Fruit fly (Drosophila melanogaster): ENCODE results near the gene elgi.

The elgi gene

DNA sequence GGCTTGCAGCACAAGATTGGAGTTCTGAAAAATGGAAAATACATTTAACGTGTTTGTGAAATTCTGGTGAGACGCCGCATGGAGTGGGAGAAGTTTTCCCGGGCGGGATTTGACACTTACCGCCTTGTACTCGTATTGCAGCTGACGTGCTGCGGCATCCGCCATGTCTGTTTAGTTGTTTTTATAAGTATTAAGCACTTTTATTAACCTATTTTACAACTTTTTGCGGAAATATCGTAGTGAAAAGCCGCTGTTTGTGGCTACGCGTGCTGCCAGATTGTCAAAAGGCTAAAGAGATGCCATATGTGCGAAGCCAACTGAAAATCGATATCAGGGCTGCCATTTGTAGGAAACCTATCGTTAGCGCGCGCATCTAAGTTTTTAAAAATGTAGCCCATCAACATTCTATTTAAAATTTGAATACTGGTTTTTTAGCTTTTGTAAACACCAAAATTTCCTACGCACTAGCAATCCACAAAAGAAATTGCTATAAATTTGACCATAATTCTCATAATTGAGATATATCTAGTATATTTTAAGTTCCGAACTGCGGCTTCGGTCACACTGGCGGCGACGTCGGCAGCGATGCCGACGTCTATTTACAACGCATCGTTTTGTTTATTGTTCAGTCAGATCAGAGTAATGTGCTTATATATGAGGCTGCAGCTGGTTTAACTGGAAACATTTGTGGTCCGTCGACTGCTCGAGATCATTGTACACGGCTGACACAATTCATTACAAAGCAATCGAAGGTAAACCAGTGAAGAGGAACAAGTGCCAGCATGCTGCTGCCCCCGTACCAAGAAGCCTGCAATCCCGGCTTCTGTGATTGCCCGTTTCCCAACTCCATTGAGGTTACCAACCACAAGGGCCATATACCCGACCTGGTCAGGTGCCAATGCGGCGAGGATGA lies 11.5 kb downstream of the elgi start, which contains the start of the genes Brr2 and CG10516:
Gene Brr2 (minus strand): TSS at position 285 of the 913 bp plus-strand sequence.
Gene CG10516 (plus strand): TSS at position 617 of the 913 bp plus-strand sequence.
- TF ChIP-seq CG15336 (GFP tag; IDR thresholded peaks at IDR 0.05), result no peak
- TF ChIP-seq dsx (GFP tag; optimal IDR thresholded peaks at IDR 0.05; ENCODE audit: poor library complexity, severe bottlenecking), result no peak
- TF ChIP-seq CG8632 (GFP tag; optimal IDR thresholded peaks at IDR 0.05), result no peak
- peak; percentile 29 for TF ChIP-seq CG3032 (tag; optimal IDR thresholded peaks at IDR 0.05)
- no peak for TF ChIP-seq CG6163 (GFP tag; IDR thresholded peaks at IDR 0.05)
- TF ChIP-seq CG11902 (GFP tag; optimal IDR thresholded peaks at IDR 0.05), result no peak
- TF ChIP-seq Ets21C (GFP tag; optimal IDR thresholded peaks at IDR 0.05), result no peak
- TF ChIP-seq eg (GFP tag; IDR thresholded peaks at IDR 0.05), result no peak
- TF ChIP-seq cyc (GFP tag; optimal IDR thresholded peaks at IDR 0.05), result no peak
- no peak for TF ChIP-seq Eip78C (GFP tag)
- TF ChIP-seq vri (GFP tag; optimal IDR thresholded peaks at IDR 0.05), result no peak
- TF ChIP-seq Gug (GFP tag; IDR thresholded peaks at IDR 0.05), result no peak
- TF ChIP-seq lz (GFP tag; optimal IDR thresholded peaks at IDR 0.05), result no peak
- TF ChIP-seq CG6792 (GFP tag; optimal IDR thresholded peaks at IDR 0.05), result no peak
- TF ChIP-seq achi (GFP tag; optimal IDR thresholded peaks at IDR 0.05), result no peak
- no peak for TF ChIP-seq net (GFP tag; optimal IDR thresholded peaks at IDR 0.05)
- no peak for TF ChIP-seq CG34406 (GFP tag; optimal IDR thresholded peaks at IDR 0.05)
- TF ChIP-seq CG6854 (GFP tag; optimal IDR thresholded peaks at IDR 0.05), result no peak
- TF ChIP-seq Sox102F (GFP tag; optimal IDR thresholded peaks at IDR 0.05), result no peak
- TF ChIP-seq pdm3 (GFP tag; optimal IDR thresholded peaks at IDR 0.05), result no peak
- peak in 1 of 2 experiments; percentile 37 for TF ChIP-seq ss (GFP tag; optimal IDR thresholded peaks at IDR 0.05)
- no peak for TF ChIP-seq CG32006 (GFP tag; optimal IDR thresholded peaks at IDR 0.05)
- TF ChIP-seq Sox14 (GFP tag; optimal IDR thresholded peaks at IDR 0.05), result peak; percentile 54
- no peak for TF ChIP-seq CG6808 (GFP tag; optimal IDR thresholded peaks at IDR 0.05)
- no peak for TF ChIP-seq CG10631 (GFP tag; optimal IDR thresholded peaks at IDR 0.05)
- TF ChIP-seq esn (GFP tag; optimal IDR thresholded peaks at IDR 0.05), result peak; percentile 33
- no peak for TF ChIP-seq Eip93F (GFP tag; optimal IDR thresholded peaks at IDR 0.05)
- no peak for TF ChIP-seq Hr39 (GFP tag; optimal IDR thresholded peaks at IDR 0.05)
- TF ChIP-seq Blimp-1 (GFP tag; optimal IDR thresholded peaks at IDR 0.05), result no peak
- TF ChIP-seq CG11294 (GFP tag; IDR thresholded peaks at IDR 0.05), result no peak
- peak; percentile 31 for TF ChIP-seq CG31627 (GFP tag; optimal IDR thresholded peaks at IDR 0.05)
- no peak for TF ChIP-seq CG9139 (GFP tag; optimal IDR thresholded peaks at IDR 0.05)
- TF ChIP-seq svp (GFP tag), result no peak
- no peak for TF ChIP-seq Hr38 (GFP tag; optimal IDR thresholded peaks at IDR 0.05)
- TF ChIP-seq CG3919 (GFP tag; optimal IDR thresholded peaks at IDR 0.05), result no peak
- TF ChIP-seq CG16779 (tag; optimal IDR thresholded peaks at IDR 0.05), result no peak
- peak; percentile 98 for TF ChIP-seq fkh (GFP tag; optimal IDR thresholded peaks at IDR 0.05)
- no peak for TF ChIP-seq CG1621 (tag; optimal IDR thresholded peaks at IDR 0.05)
- TF ChIP-seq CG8319 (GFP tag; optimal IDR thresholded peaks at IDR 0.05), result peak; percentile 28
- TF ChIP-seq Eip75B (GFP tag; optimal IDR thresholded peaks at IDR 0.05), result no peak

DNA sequence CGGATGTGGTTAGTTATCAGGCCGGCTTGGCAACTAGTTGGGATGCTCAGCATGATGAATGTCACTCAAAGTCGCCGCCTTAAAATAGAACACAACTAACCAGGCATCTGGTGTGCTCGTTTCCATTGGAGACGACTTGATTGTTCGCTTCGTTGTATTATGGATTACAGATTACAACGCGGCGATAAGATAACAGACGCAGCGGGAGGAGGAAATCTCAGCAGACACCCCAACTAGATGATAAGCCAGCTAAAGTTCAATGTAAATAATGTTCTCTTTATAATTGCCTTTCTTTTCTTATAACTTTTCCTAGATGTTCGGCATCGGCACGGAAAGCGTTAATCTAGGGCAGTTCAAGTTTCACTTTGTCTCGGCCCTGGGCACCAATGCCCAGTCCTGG lies 12.3 kb downstream of the elgi start:
- TF ChIP-seq svp (GFP tag), result peak; percentile 93
- no peak for TF ChIP-seq vri (GFP tag; optimal IDR thresholded peaks at IDR 0.05)

All from whole organism, prepupa.